Worm (Caenorhabditis elegans) whole organism, L2 larva: ENCODE data around the gene cyp-33E3.

Experiments
- C34F6.9 ChIP-seq: fragments of 150-350 bp; optimal IDR thresholded peaks from 2 replicates; lab custom pipeline; 2014; ENCODE audit warnings: missing biosample characterization, missing genetic modification characterization
- F13H6.1 ChIP-seq: sonication (generic microtip); optimal IDR thresholded peaks from 2 replicates; lab custom pipeline; 2016; ENCODE audit warnings: missing genetic modification characterization, missing compliant biosample characterization
- R02D3.7 ChIP-seq: fragments of 150-350 bp; optimal IDR thresholded peaks from 2 replicates; lab custom pipeline; 2014; ENCODE audit warnings: missing biosample characterization, missing genetic modification characterization
- ZK546.5 ChIP-seq: sonication (generic microtip); optimal IDR thresholded peaks from 2 replicates; lab custom pipeline; 2017; ENCODE audit warnings: missing biosample characterization, missing genetic modification characterization
- alr-1 ChIP-seq: fragments of 150-350 bp; optimal IDR thresholded peaks from 2 replicates; lab custom pipeline; 2014; ENCODE audit warnings: missing biosample characterization, missing genetic modification characterization
- aly-2 ChIP-seq: fragments of 150-350 bp; optimal IDR thresholded peaks from 2 replicates; lab custom pipeline; 2014; ENCODE audit warnings: missing biosample characterization, missing genetic modification characterization
- ama-1 ChIP-seq: fragments of 150-350 bp; optimal IDR thresholded peaks from 2 replicates; lab custom pipeline; 2018; ENCODE audit warnings: inconsistent platforms
- blmp-1 ChIP-seq: sonication (generic microtip); optimal IDR thresholded peaks from 2 replicates; lab custom pipeline; 2017; ENCODE audit warnings: missing genetic modification characterization, mild to moderate bottlenecking, missing compliant biosample characterization, antibody characterized with exemption, moderate library complexity; ENCODE audit not compliant: insufficient read depth
- ceh-82 ChIP-seq: fragments of 150-350 bp; optimal IDR thresholded peaks from 2 replicates; lab custom pipeline; 2014; ENCODE audit warnings: missing biosample characterization, missing genetic modification characterization
- crh-2 ChIP-seq: sonication (generic microtip); optimal IDR thresholded peaks from 2 replicates; lab custom pipeline; 2017; ENCODE audit warnings: missing biosample characterization, missing genetic modification characterization
- dmd-4 ChIP-seq: sonication (generic microtip); optimal IDR thresholded peaks from 2 replicates; lab custom pipeline; 2017; ENCODE audit warnings: missing biosample characterization, missing genetic modification characterization
- egl-27 ChIP-seq: sonication (generic microtip); optimal IDR thresholded peaks from 3 replicates; lab custom pipeline; 2017; ENCODE audit warnings: missing biosample characterization, missing genetic modification reagents, missing genetic modification characterization
- elt-1 ChIP-seq: fragments of 150-350 bp; optimal IDR thresholded peaks from 2 replicates; lab custom pipeline; 2014; ENCODE audit warnings: missing biosample characterization, missing genetic modification characterization
- gmeb-1 ChIP-seq: fragments of 150-350 bp; optimal IDR thresholded peaks from 2 replicates; lab custom pipeline; 2014; ENCODE audit warnings: missing biosample characterization, missing genetic modification characterization
- lin-11 ChIP-seq: fragments of 150-350 bp; sonication (generic microtip); optimal IDR thresholded peaks from 2 replicates; lab custom pipeline; 2014; ENCODE audit warnings: missing biosample characterization, missing genetic modification characterization, inconsistent platforms, mixed read lengths
- lin-13 ChIP-seq: fragments of 150-350 bp; optimal IDR thresholded peaks from 2 replicates; lab custom pipeline; 2014; ENCODE audit warnings: missing biosample characterization, missing genetic modification reagents, missing genetic modification characterization
- lsy-2 ChIP-seq, 2 experiments: fragments of 150-350 bp in 1 of 2; sonication (generic microtip) in 1 of 2; optimal IDR thresholded peaks; 2 replicates each; lab custom pipeline; 2014 to 2017; ENCODE audit warnings: missing biosample characterization in 2 of 2, missing genetic modification characterization in 2 of 2
- mab-5 ChIP-seq: fragments of 150-350 bp; optimal IDR thresholded peaks from 2 replicates; lab custom pipeline; 2014; ENCODE audit warnings: missing biosample characterization, missing genetic modification characterization
- mdl-1 ChIP-seq, 2 experiments: fragments of 150-350 bp in 1 of 2; sonication (generic microtip) in 1 of 2; optimal IDR thresholded peaks; 2 replicates each; lab custom pipeline; 2017; ENCODE audit warnings: missing biosample characterization in 2 of 2, missing genetic modification characterization in 2 of 2
- nhr-10 ChIP-seq: sonication (generic microtip); optimal IDR thresholded peaks from 2 replicates; lab custom pipeline; 2017; ENCODE audit warnings: missing biosample characterization, missing genetic modification characterization
- nhr-11 ChIP-seq: fragments of 150-350 bp; optimal IDR thresholded peaks from 2 replicates; lab custom pipeline; 2014; ENCODE audit warnings: missing biosample characterization, missing genetic modification characterization
- nhr-12 ChIP-seq: fragments of 150-350 bp; optimal IDR thresholded peaks from 2 replicates; lab custom pipeline; 2014; ENCODE audit warnings: missing biosample characterization, missing genetic modification characterization
- nhr-21 ChIP-seq: fragments of 150-350 bp; optimal IDR thresholded peaks from 2 replicates; lab custom pipeline; 2014; ENCODE audit warnings: missing biosample characterization, missing genetic modification characterization
- nhr-23 ChIP-seq: fragments of 150-350 bp; optimal IDR thresholded peaks from 2 replicates; lab custom pipeline; 2014; ENCODE audit warnings: missing biosample characterization, missing genetic modification reagents, missing genetic modification characterization
- nhr-237 ChIP-seq: fragments of 150-350 bp; optimal IDR thresholded peaks from 2 replicates; lab custom pipeline; 2014; ENCODE audit warnings: missing biosample characterization, missing genetic modification characterization
- nhr-25 ChIP-seq: fragments of 150-350 bp; sonication (generic microtip); optimal IDR thresholded peaks from 3 replicates; lab custom pipeline; 2014; ENCODE audit warnings: missing biosample characterization, missing genetic modification characterization
- nhr-6 ChIP-seq: fragments of 150-350 bp; optimal IDR thresholded peaks from 2 replicates; lab custom pipeline; 2014; ENCODE audit warnings: missing biosample characterization, missing genetic modification characterization
- peb-1 ChIP-seq: fragments of 150-350 bp; optimal IDR thresholded peaks from 2 replicates; lab custom pipeline; 2014; ENCODE audit warnings: missing biosample characterization, missing genetic modification characterization
- sem-4 ChIP-seq: fragments of 150-350 bp; optimal IDR thresholded peaks from 2 replicates; lab custom pipeline; 2014; ENCODE audit warnings: missing biosample characterization, missing genetic modification reagents, missing genetic modification characterization
- sma-9 ChIP-seq, 2 experiments: fragments of 150-350 bp in 1 of 2; sonication (generic microtip) in 1 of 2; optimal IDR thresholded peaks; 2 replicates each; lab custom pipeline; 2014 to 2016; ENCODE audit warnings: missing genetic modification characterization in 2 of 2, mild to moderate bottlenecking in 1 of 2, missing biosample characterization in 1 of 2, missing compliant biosample characterization in 1 of 2, missing genetic modification reagents in 1 of 2, moderate library complexity in 1 of 2
- snpc-4 ChIP-seq: fragments of 150-350 bp; optimal IDR thresholded peaks from 2 replicates; lab custom pipeline; 2014; ENCODE audit warnings: missing biosample characterization, missing genetic modification characterization
- unc-39 ChIP-seq: fragments of 150-350 bp; optimal IDR thresholded peaks from 2 replicates; lab custom pipeline; 2014; ENCODE audit warnings: missing biosample characterization, missing genetic modification characterization
- unc-55 ChIP-seq: fragments of 150-350 bp; sonication (generic microtip); optimal IDR thresholded peaks from 3 replicates; lab custom pipeline; 2014; ENCODE audit warnings: missing biosample characterization, missing genetic modification reagents, missing genetic modification characterization
- zag-1 ChIP-seq: fragments of 150-350 bp; optimal IDR thresholded peaks from 2 replicates; lab custom pipeline; 2014; ENCODE audit warnings: missing biosample characterization, missing genetic modification characterization
- ztf-4 ChIP-seq: fragments of 150-350 bp; optimal IDR thresholded peaks from 2 replicates; lab custom pipeline; 2014; ENCODE audit warnings: missing biosample characterization, missing genetic modification characterization

The cyp-33E3 gene

ce11 chrIV:8629609-8630052 is 14.8 kb downstream of the cyp-33E3 start (continued):
- TF ChIP-seq snpc-4 (peak; percentile 39), zag-1 (tag; lab: Kevin White, UChicago) (no peak), dmd-4 (tag; lab: Kevin White, UChicago) (no peak), ceh-82 (tag; lab: Kevin White, UChicago) (no peak)

- no peak for TF ChIP-seq nhr-237 (tag; lab: Kevin White, UChicago)
- no peak for TF ChIP-seq mdl-1 (tag; optimal IDR thresholded peaks at IDR 0.05; lab: Kevin White, UChicago)
- TF ChIP-seq nhr-25 (tag; lab: Kevin White, UChicago), result no peak
- TF ChIP-seq ama-1 (lab: Kevin White, UChicago), result no peak
- TF ChIP-seq mab-5 (tag; lab: Kevin White, UChicago), result no peak
- TF ChIP-seq dmd-4 (tag; lab: Kevin White, UChicago), result no peak
- no peak for TF ChIP-seq ztf-4 (tag; lab: Kevin White, UChicago)
- TF ChIP-seq F13H6.1 (tag; lab: Kevin White, UChicago), result no peak
- no peak for TF ChIP-seq nhr-12 (tag; lab: Kevin White, UChicago)
- no peak for TF ChIP-seq peb-1
Observed at ce11 chrIV:8630243-8630642, 15.4 kb downstream of the cyp-33E3 start.

ce11 chrIV:8631033-8631432 is 16.2 kb downstream of the cyp-33E3 start, which contains the start of gene dgk-4:
TSS of gene dgk-4 (plus strand) at chrIV:8631333.
- TF ChIP-seq blmp-1 (tag; lab: Kevin White, UChicago) (no peak), R02D3.7 (tag; lab: Kevin White, UChicago) (no peak), alr-1 (tag; lab: Kevin White, UChicago) (no peak), lin-11 (tag; lab: Kevin White, UChicago) (no peak)

ce11 chrIV:8638761-8639160 is 24.0 kb downstream of the cyp-33E3 start, which contains the start of gene F42A9.9:
TSS of gene F42A9.9 (minus strand) at chrIV:8638861.
- TF ChIP-seq nhr-21 (tag; lab: Kevin White, UChicago) (no peak), nhr-25 (tag; lab: Kevin White, UChicago) (no peak), mdl-1 (tag; optimal IDR thresholded peaks at IDR 0.05; lab: Kevin White, UChicago) (no peak), nhr-6 (tag; lab: Kevin White, UChicago) (no peak), gmeb-1 (no peak), lsy-2 (tag; optimal IDR thresholded peaks at IDR 0.05; lab: Kevin White, UChicago) (no peak), nhr-237 (tag; lab: Kevin White, UChicago) (no peak), elt-1 (tag; lab: Kevin White, UChicago) (no peak), sem-4 (tag; lab: Kevin White, UChicago) (no peak), dmd-4 (tag; lab: Kevin White, UChicago) (no peak), lin-13 (GFP tag; lab: Kevin White, UChicago) (no peak), nhr-23 (tag; lab: Kevin White, UChicago) (no peak), lin-11 (tag; lab: Kevin White, UChicago) (no peak), nhr-11 (tag; lab: Kevin White, UChicago) (no peak), peb-1 (no peak), F13H6.1 (tag; lab: Kevin White, UChicago) (no peak), C34F6.9 (tag; lab: Kevin White, UChicago) (no peak), R02D3.7 (tag; lab: Kevin White, UChicago) (no peak), sma-9 (GFP tag; optimal IDR thresholded peaks at IDR 0.05; lab: Kevin White, UChicago) (no peak), sma-9 (tag; optimal IDR thresholded peaks at IDR 0.05; lab: Kevin White, UChicago) (no peak)

ce11 chrIV:8644432-8644831 is 29.6 kb downstream of the cyp-33E3 start, which contains the start of gene C49C8.3:
TSS of gene C49C8.3 (plus strand) at chrIV:8644732.
- no peak for TF ChIP-seq peb-1
- no peak for TF ChIP-seq ceh-82 (tag; lab: Kevin White, UChicago)
- TF ChIP-seq ama-1 (lab: Kevin White, UChicago), result no peak
- no peak for TF ChIP-seq unc-39 (tag; lab: Kevin White, UChicago)
- TF ChIP-seq nhr-10, result no peak
- no peak for TF ChIP-seq lin-13 (GFP tag; lab: Kevin White, UChicago)
- no peak for TF ChIP-seq crh-2
- TF ChIP-seq nhr-25 (tag; lab: Kevin White, UChicago), result no peak

ce11 chrIV:8648502-8648901 is 33.7 kb downstream of the cyp-33E3 start, which contains the start of gene cyp-33E1:
TSS of gene cyp-33E1 (minus strand) at chrIV:8648602.
- TF ChIP-seq egl-27, result no peak
- no peak for TF ChIP-seq ZK546.5 (tag; lab: Kevin White, UChicago)
- TF ChIP-seq unc-55, result no peak
- TF ChIP-seq lin-13 (GFP tag; lab: Kevin White, UChicago), result no peak
- TF ChIP-seq C34F6.9 (tag; lab: Kevin White, UChicago), result no peak
- TF ChIP-seq aly-2 (tag; lab: Kevin White, UChicago), result no peak
- no peak for TF ChIP-seq mdl-1 (tag; optimal IDR thresholded peaks at IDR 0.05; lab: Kevin White, UChicago)
- no peak for TF ChIP-seq gmeb-1
